Fruit fly (Drosophila melanogaster): ENCODE data around the gene CG33784.

Gene CG33784

dm6 chr3R:10066470-10066869 is 1.2 kb upstream of the CG33784 start, which contains the start of gene CG33783:
CG33783 (plus strand) TSS chr3R:10066770.
- TF ChIP-seq Mnt (GFP tag; optimal IDR thresholded peaks at IDR 0.05) (no peak), tj (GFP tag; optimal IDR thresholded peaks at IDR 0.05) (no peak), CG11617 (GFP tag; optimal IDR thresholded peaks at IDR 0.05) (no peak), CG33017 (tag; optimal IDR thresholded peaks at IDR 0.05) (no peak), Hr96 (GFP tag; optimal IDR thresholded peaks at IDR 0.05) (no peak), Crg-1 (GFP tag; optimal IDR thresholded peaks at IDR 0.05) (no peak), Clk (GFP tag; optimal IDR thresholded peaks at IDR 0.05) (no peak), CG7101 (tag; optimal IDR thresholded peaks at IDR 0.05) (no peak), ovo (GFP tag; optimal IDR thresholded peaks at IDR 0.05) (no peak), cic (GFP tag; optimal IDR thresholded peaks at IDR 0.05) (no peak), kay (GFP tag; ENCODE audit: borderline replicate concordance) (no peak), CG12768 (GFP tag; optimal IDR thresholded peaks at IDR 0.05) (no peak), CG14711 (tag; optimal IDR thresholded peaks at IDR 0.05) (no peak), cnc (optimal IDR thresholded peaks at IDR 0.05) (no peak), bab1 (GFP tag; optimal IDR thresholded peaks at IDR 0.05) (no peak), CG5204 (GFP tag; optimal IDR thresholded peaks at IDR 0.05) (no peak)

- TF ChIP-seq Clk (GFP tag; optimal IDR thresholded peaks at IDR 0.05) (no peak), Mnt (GFP tag; optimal IDR thresholded peaks at IDR 0.05) (no peak), CG12768 (GFP tag; optimal IDR thresholded peaks at IDR 0.05) (no peak), CG7101 (tag; optimal IDR thresholded peaks at IDR 0.05) (no peak), CG5204 (GFP tag; optimal IDR thresholded peaks at IDR 0.05) (no peak), cnc (optimal IDR thresholded peaks at IDR 0.05) (no peak), CG33017 (tag; optimal IDR thresholded peaks at IDR 0.05) (no peak), kay (GFP tag; ENCODE audit: borderline replicate concordance) (no peak)
Measured at dm6 chr3R:10068780-10069179, 1.1 kb downstream of the CG33784 start.

DNA sequence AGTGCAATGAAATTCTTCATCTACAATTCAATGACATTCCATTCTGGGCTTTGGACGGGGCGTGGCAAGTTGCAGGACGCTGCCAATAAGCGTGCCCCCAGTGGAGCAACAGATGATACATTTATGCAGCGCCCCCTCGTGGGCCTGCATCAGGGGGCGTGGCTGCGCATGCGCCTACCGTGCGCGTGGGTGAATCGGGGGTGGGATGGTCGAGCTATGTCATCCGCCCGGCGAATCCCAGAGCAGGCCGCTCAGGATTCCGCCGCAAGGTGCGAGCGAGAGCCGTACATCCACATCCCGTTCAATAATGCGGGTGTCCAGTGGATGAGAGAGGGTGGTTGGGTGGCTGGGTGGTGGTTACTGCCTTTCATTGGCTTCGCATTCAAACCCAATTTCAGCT is 2.5 kb downstream of the CG33784 start:
- no peak for TF ChIP-seq kay (GFP tag; ENCODE audit: borderline replicate concordance)
- no peak for TF ChIP-seq CG1620 (GFP tag; optimal IDR thresholded peaks at IDR 0.05)
- no peak for TF ChIP-seq pad (GFP tag; optimal IDR thresholded peaks at IDR 0.05)
- TF ChIP-seq CG33017 (tag; optimal IDR thresholded peaks at IDR 0.05) = no peak
- no peak for TF ChIP-seq CG5204 (GFP tag; optimal IDR thresholded peaks at IDR 0.05)
- TF ChIP-seq CG7045 (GFP tag; optimal IDR thresholded peaks at IDR 0.05) = no peak
- no peak for TF ChIP-seq ovo (GFP tag; optimal IDR thresholded peaks at IDR 0.05)
- no peak for TF ChIP-seq cic (GFP tag; optimal IDR thresholded peaks at IDR 0.05)
- no peak for TF ChIP-seq CG11617 (GFP tag; optimal IDR thresholded peaks at IDR 0.05)
- no peak for TF ChIP-seq CG14711 (tag; optimal IDR thresholded peaks at IDR 0.05)
- TF ChIP-seq Crg-1 (GFP tag; optimal IDR thresholded peaks at IDR 0.05) = no peak
- TF ChIP-seq CG12768 (GFP tag; optimal IDR thresholded peaks at IDR 0.05) = no peak
- no peak for TF ChIP-seq Hr96 (GFP tag; optimal IDR thresholded peaks at IDR 0.05)

DNA sequence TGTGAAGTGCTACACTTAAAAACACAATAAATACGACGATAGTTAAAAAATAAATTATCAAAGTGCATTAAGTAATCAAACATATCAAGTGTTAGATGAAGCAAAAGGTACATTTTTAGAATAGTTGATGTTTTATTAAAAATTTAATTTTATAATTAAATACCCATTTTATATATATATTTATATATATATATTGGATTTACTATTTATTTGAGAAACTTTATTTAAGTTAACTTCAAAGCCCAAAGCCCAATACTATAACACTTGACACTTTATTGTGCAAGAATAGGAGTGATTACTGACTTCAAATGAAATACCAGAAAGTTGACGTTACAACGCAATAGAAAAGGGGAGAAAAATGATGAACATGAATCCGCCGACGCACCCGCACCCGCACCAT is 3.1 kb downstream of the CG33784 start, which contains the start of gene nerfin-2:
TSS of gene nerfin-2 (plus strand) at position 301 of the 400 bp plus-strand sequence.
- TF ChIP-seq bab1 (GFP tag; optimal IDR thresholded peaks at IDR 0.05) = no peak
- TF ChIP-seq kay (GFP tag; ENCODE audit: borderline replicate concordance) = no peak
- TF ChIP-seq CG7045 (GFP tag; optimal IDR thresholded peaks at IDR 0.05) = no peak
- TF ChIP-seq tj (GFP tag; optimal IDR thresholded peaks at IDR 0.05) = no peak
- no peak for TF ChIP-seq toe (GFP tag; optimal IDR thresholded peaks at IDR 0.05)
- TF ChIP-seq CG12768 (GFP tag; optimal IDR thresholded peaks at IDR 0.05) = no peak
- TF ChIP-seq cnc (optimal IDR thresholded peaks at IDR 0.05) = no peak
- TF ChIP-seq cic (GFP tag; optimal IDR thresholded peaks at IDR 0.05) = no peak
- no peak for TF ChIP-seq CG11617 (GFP tag; optimal IDR thresholded peaks at IDR 0.05)

DNA sequence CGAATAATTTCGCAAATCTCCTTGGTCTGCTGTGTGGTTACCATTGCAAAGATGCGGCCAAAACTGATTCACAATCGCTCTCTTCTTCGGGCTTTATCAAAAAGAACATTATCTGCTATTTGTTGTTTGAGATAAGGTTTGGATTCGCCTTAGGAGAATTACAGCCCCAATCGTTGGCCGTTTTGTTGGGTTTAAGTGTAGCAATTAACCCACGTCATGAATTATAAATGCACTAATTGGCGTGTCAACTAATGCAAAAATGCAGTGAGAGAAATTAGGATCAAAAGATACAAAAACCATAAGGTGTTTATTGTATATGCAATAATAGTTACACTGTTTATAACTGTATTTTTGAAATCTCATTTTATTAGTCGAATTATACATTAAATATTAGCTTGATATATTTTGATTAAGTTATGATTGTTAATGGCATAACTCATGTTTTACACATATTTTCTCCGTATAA is 7.7 kb downstream of the CG33784 start, which contains the start of gene Alp13:
TSS of gene Alp13 (minus strand) at position 51 of the 466 bp plus-strand sequence.
- TF ChIP-seq CG7101 (tag; optimal IDR thresholded peaks at IDR 0.05) = peak; percentile 49
- no peak for TF ChIP-seq bab1 (GFP tag; optimal IDR thresholded peaks at IDR 0.05)
- TF ChIP-seq CG33017 (tag; optimal IDR thresholded peaks at IDR 0.05) = peak; percentile 62
- peak; percentile 7 for TF ChIP-seq kay (GFP tag; ENCODE audit: borderline replicate concordance)
- no peak for TF ChIP-seq CG14711 (tag; optimal IDR thresholded peaks at IDR 0.05)
- TF ChIP-seq ovo (GFP tag; optimal IDR thresholded peaks at IDR 0.05) = no peak
- TF ChIP-seq pad (GFP tag; optimal IDR thresholded peaks at IDR 0.05) = peak; percentile 24
- TF ChIP-seq Hr96 (GFP tag; optimal IDR thresholded peaks at IDR 0.05) = peak; percentile 21
- no peak for TF ChIP-seq Clk (GFP tag; optimal IDR thresholded peaks at IDR 0.05)
- TF ChIP-seq CG1620 (GFP tag; optimal IDR thresholded peaks at IDR 0.05) = no peak
- TF ChIP-seq cic (GFP tag; optimal IDR thresholded peaks at IDR 0.05) = peak; percentile 25
- no peak for TF ChIP-seq Crg-1 (GFP tag; optimal IDR thresholded peaks at IDR 0.05)
- TF ChIP-seq CG12768 (GFP tag; optimal IDR thresholded peaks at IDR 0.05) = peak; percentile 35
- no peak for TF ChIP-seq CG7045 (GFP tag; optimal IDR thresholded peaks at IDR 0.05)
- peak; percentile 53 for TF ChIP-seq CG5204 (GFP tag; optimal IDR thresholded peaks at IDR 0.05)
- TF ChIP-seq CG11617 (GFP tag; optimal IDR thresholded peaks at IDR 0.05) = peak; percentile 47
- TF ChIP-seq cnc (optimal IDR thresholded peaks at IDR 0.05) = no peak
- TF ChIP-seq tj (GFP tag; optimal IDR thresholded peaks at IDR 0.05) = no peak
- TF ChIP-seq Mnt (GFP tag; optimal IDR thresholded peaks at IDR 0.05) = no peak
- no peak for TF ChIP-seq toe (GFP tag; optimal IDR thresholded peaks at IDR 0.05)

- TF ChIP-seq CG14711 (tag; optimal IDR thresholded peaks at IDR 0.05) = no peak
- TF ChIP-seq kay (GFP tag; ENCODE audit: borderline replicate concordance) = peak; percentile 74
- no peak for TF ChIP-seq cic (GFP tag; optimal IDR thresholded peaks at IDR 0.05)
- TF ChIP-seq Clk (GFP tag; optimal IDR thresholded peaks at IDR 0.05) = no peak
- no peak for TF ChIP-seq cnc (optimal IDR thresholded peaks at IDR 0.05)
- peak; percentile 36 for TF ChIP-seq bab1 (GFP tag; optimal IDR thresholded peaks at IDR 0.05)
- TF ChIP-seq CG11617 (GFP tag; optimal IDR thresholded peaks at IDR 0.05) = no peak
- peak; percentile 42 for TF ChIP-seq pad (GFP tag; optimal IDR thresholded peaks at IDR 0.05)
- no peak for TF ChIP-seq CG7045 (GFP tag; optimal IDR thresholded peaks at IDR 0.05)
- no peak for TF ChIP-seq Hr96 (GFP tag; optimal IDR thresholded peaks at IDR 0.05)
- no peak for TF ChIP-seq tj (GFP tag; optimal IDR thresholded peaks at IDR 0.05)
- peak; percentile 19 for TF ChIP-seq CG1620 (GFP tag; optimal IDR thresholded peaks at IDR 0.05)
- TF ChIP-seq CG12768 (GFP tag; optimal IDR thresholded peaks at IDR 0.05) = no peak
- peak; percentile 30 for TF ChIP-seq Crg-1 (GFP tag; optimal IDR thresholded peaks at IDR 0.05)
- TF ChIP-seq CG5204 (GFP tag; optimal IDR thresholded peaks at IDR 0.05) = no peak
- TF ChIP-seq Mnt (GFP tag; optimal IDR thresholded peaks at IDR 0.05) = peak; percentile 9
- TF ChIP-seq toe (GFP tag; optimal IDR thresholded peaks at IDR 0.05) = no peak
- peak; percentile 16 for TF ChIP-seq CG33017 (tag; optimal IDR thresholded peaks at IDR 0.05)
- no peak for TF ChIP-seq ovo (GFP tag; optimal IDR thresholded peaks at IDR 0.05)
- TF ChIP-seq CG7101 (tag; optimal IDR thresholded peaks at IDR 0.05) = peak; percentile 27
Measured at dm6 chr3R:10076665-10077064, 9.0 kb downstream of the CG33784 start.
